Fruit fly (Drosophila melanogaster) whole organism, embryonic: ENCODE results near the gene Mekk1.
A peak's percentile ranks its signal among the peaks of the same experiment; 100 is the strongest.

Experiments used
- CG16779 ChIP-seq: fragments of 200-800 bp; sonication (Bioruptor generic); IDR thresholded peaks from 2 replicates; pipeline ENCODE4 v1.3.6; 2022; ENCODE audit warnings: missing biosample characterization, missing genetic modification characterization
- CG9437 ChIP-seq: fragments of 200-800 bp; sonication (Bioruptor generic); optimal IDR thresholded peaks from 2 replicates; lab custom pipeline; 2018; ENCODE audit warnings: missing biosample characterization, mild to moderate bottlenecking, missing genetic modification characterization
- H2.0 ChIP-seq: fragments of 200-800 bp; sonication (Bioruptor generic); IDR thresholded peaks from 2 replicates; pipeline ENCODE4 v1.3.6; 2022; ENCODE audit warnings: missing biosample characterization, missing genetic modification characterization
- HLHmδ ChIP-seq: fragments of 200-800 bp; sonication (Bioruptor generic); optimal IDR thresholded peaks from 2 replicates; lab custom pipeline; 2018; ENCODE audit warnings: missing biosample characterization, mild to moderate bottlenecking, missing genetic modification characterization, moderate library complexity
- Hey ChIP-seq: fragments of 200-800 bp; sonication (Bioruptor generic); optimal IDR thresholded peaks from 3 replicates; lab custom pipeline; 2018; ENCODE audit warnings: missing biosample characterization, mild to moderate bottlenecking, missing genetic modification characterization
- Oaz ChIP-seq: fragments of 200-800 bp; sonication (Bioruptor generic); IDR thresholded peaks from 2 replicates; pipeline ENCODE4 v1.3.6; 2022; ENCODE audit warnings: missing biosample characterization, missing genetic modification characterization
- ara ChIP-seq: fragments of 200-800 bp; sonication (Bioruptor generic); IDR thresholded peaks from 2 replicates; pipeline ENCODE4 v1.3.6; 2022; ENCODE audit warnings: missing biosample characterization, missing genetic modification characterization
- dm ChIP-seq: fragments of 200-800 bp; sonication (Bioruptor generic); optimal IDR thresholded peaks from 3 replicates; lab custom pipeline; 2016; ENCODE audit warnings: missing biosample characterization, missing genetic modification characterization
- fu2 ChIP-seq: fragments of 200-800 bp; sonication (Bioruptor generic); optimal IDR thresholded peaks from 2 replicates; lab custom pipeline; 2016; ENCODE audit warnings: missing biosample characterization, missing genetic modification characterization
- maf-S ChIP-seq: fragments of 200-800 bp; sonication (Bioruptor generic); optimal IDR thresholded peaks from 2 replicates; lab custom pipeline; 2016; ENCODE audit warnings: missing biosample characterization, missing genetic modification characterization

- TF ChIP-seq HLHmδ (GFP tag; lab: Kevin White, UChicago) (no peak), dm (GFP tag; lab: Kevin White, UChicago) (no peak), fu2 (no peak), Oaz (no peak), CG16779 (GFP tag; lab: Robert Waterston, UW) (no peak), maf-S (GFP tag; lab: Kevin White, UChicago) (no peak), Hey (peak; percentile 33), ara (GFP tag; lab: Robert Waterston, UW) (no peak), CG9437 (no peak), H2.0 (GFP tag; lab: Robert Waterston, UW) (no peak)
These were observed 1.6 kb downstream of the Mekk1 start for dm6 chr3R:18741844-18742187.
